Fruit fly (Drosophila melanogaster) whole organism, embryonic: ENCODE measurements around the gene Rbcn-3B.

Experiments used
- Aef1 ChIP-seq: fragments of 200-800 bp; sonication (Bioruptor generic); IDR thresholded peaks from 3 replicates; pipeline ENCODE4 v1.3.6; 2022; ENCODE audit warnings: missing biosample characterization, missing genetic modification characterization
- Atf6 ChIP-seq: fragments of 200-800 bp; sonication (Bioruptor generic); IDR thresholded peaks from 2 replicates; pipeline ENCODE4 v1.3.6; 2022; ENCODE audit warnings: missing biosample characterization, missing genetic modification characterization
- CG11247 ChIP-seq: fragments of 200-800 bp; sonication (Bioruptor generic); IDR thresholded peaks from 2 replicates; pipeline ENCODE4 v1.3.6; 2022; ENCODE audit warnings: missing biosample characterization, missing genetic modification characterization
- CG11695 ChIP-seq: fragments of 200-800 bp; sonication (Bioruptor generic); IDR thresholded peaks from 3 replicates; pipeline ENCODE4 v1.3.6; 2022; ENCODE audit warnings: missing biosample characterization, missing genetic modification characterization
- CG1233 ChIP-seq: fragments of 200-800 bp; sonication (Bioruptor generic); optimal IDR thresholded peaks from 4 replicates; lab custom pipeline; 2018; ENCODE audit warnings: missing biosample characterization, mild to moderate bottlenecking, missing genetic modification characterization
- CG13296 ChIP-seq: fragments of 200-800 bp; sonication (Bioruptor generic); optimal IDR thresholded peaks from 3 replicates; lab custom pipeline; 2018; ENCODE audit warnings: missing biosample characterization, mild to moderate bottlenecking, missing genetic modification characterization
- CG14667 ChIP-seq: fragments of 200-800 bp; sonication (Bioruptor generic); IDR thresholded peaks from 2 replicates; pipeline ENCODE4 v1.3.6; 2022; ENCODE audit warnings: missing biosample characterization, missing genetic modification characterization
- CG15269 ChIP-seq: fragments of 200-800 bp; sonication (Bioruptor generic); optimal IDR thresholded peaks from 2 replicates; lab custom pipeline; 2018; ENCODE audit warnings: missing biosample characterization, mild to moderate bottlenecking, missing genetic modification characterization, moderate library complexity
- CG15479 ChIP-seq: fragments of 200-800 bp; sonication (Bioruptor generic); optimal IDR thresholded peaks from 3 replicates; lab custom pipeline; 2019; ENCODE audit warnings: missing biosample characterization, mild to moderate bottlenecking, missing genetic modification characterization, moderate library complexity
- CG15514 ChIP-seq: fragments of 200-800 bp; sonication (Bioruptor generic); optimal IDR thresholded peaks from 3 replicates; lab custom pipeline; 2017; ENCODE audit warnings: missing biosample characterization, missing genetic modification characterization, mild to moderate bottlenecking, moderate library complexity, missing genetic modification reagents
- CG18764 ChIP-seq: fragments of 200-800 bp; sonication (Bioruptor generic); optimal IDR thresholded peaks from 3 replicates; lab custom pipeline; 2016; ENCODE audit warnings: missing biosample characterization, missing genetic modification characterization
- CG2120 ChIP-seq: fragments of 200-800 bp; sonication (Bioruptor generic); optimal IDR thresholded peaks from 3 replicates; lab custom pipeline; 2016; ENCODE audit warnings: missing biosample characterization, missing genetic modification characterization
- CG3281 ChIP-seq: fragments of 200-800 bp; sonication (Bioruptor generic); optimal IDR thresholded peaks from 3 replicates; lab custom pipeline; 2017; ENCODE audit warnings: missing biosample characterization, mild to moderate bottlenecking, missing genetic modification characterization
- CG34376 ChIP-seq: fragments of 200-800 bp; sonication (Bioruptor generic); optimal IDR thresholded peaks from 2 replicates; lab custom pipeline; 2018; ENCODE audit warnings: missing biosample characterization, mild to moderate bottlenecking, missing genetic modification characterization
- CG3847 ChIP-seq: fragments of 200-800 bp; sonication (Bioruptor generic); IDR thresholded peaks from 2 replicates; pipeline ENCODE4 v1.3.6; 2022; ENCODE audit warnings: missing biosample characterization, missing genetic modification characterization
- CG4282 ChIP-seq: fragments of 200-800 bp; sonication (Bioruptor generic); optimal IDR thresholded peaks from 2 replicates; lab custom pipeline; 2016; ENCODE audit warnings: missing biosample characterization, missing genetic modification characterization
- CG6272 ChIP-seq: fragments of 200-800 bp; sonication (Bioruptor generic); IDR thresholded peaks from 2 replicates; pipeline ENCODE4 v1.3.6; 2022; ENCODE audit warnings: missing biosample characterization, missing genetic modification characterization
- CG6765 ChIP-seq: fragments of 200-800 bp; sonication (Bioruptor generic); optimal IDR thresholded peaks from 3 replicates; lab custom pipeline; 2017; ENCODE audit warnings: missing biosample characterization, mild to moderate bottlenecking, missing genetic modification characterization
- CG7271 ChIP-seq: fragments of 200-800 bp; sonication (Bioruptor generic); optimal IDR thresholded peaks from 2 replicates; lab custom pipeline; 2018; ENCODE audit warnings: missing biosample characterization, mild to moderate bottlenecking, missing genetic modification characterization, moderate library complexity
- CG8089 ChIP-seq: fragments of 200-800 bp; sonication (Bioruptor generic); optimal IDR thresholded peaks from 3 replicates; lab custom pipeline; 2016; ENCODE audit warnings: missing biosample characterization, missing genetic modification characterization
- CG9215 ChIP-seq: fragments of 200-800 bp; sonication (Bioruptor generic); IDR thresholded peaks from 2 replicates; pipeline ENCODE4 v1.3.6; 2022; ENCODE audit warnings: missing biosample characterization, missing genetic modification characterization
- CG9817 ChIP-seq: fragments of 200-800 bp; sonication (Bioruptor generic); optimal IDR thresholded peaks from 2 replicates; lab custom pipeline; 2018; ENCODE audit warnings: missing biosample characterization, mild to moderate bottlenecking, missing genetic modification characterization, moderate library complexity
- CG9932 ChIP-seq: fragments of 200-800 bp; sonication (Bioruptor generic); IDR thresholded peaks from 2 replicates; pipeline ENCODE4 v1.3.6; 2022; ENCODE audit warnings: missing biosample characterization, missing genetic modification characterization
- Dad ChIP-seq: fragments of 200-800 bp; sonication (Bioruptor generic); optimal IDR thresholded peaks from 3 replicates; lab custom pipeline; 2016; ENCODE audit warnings: missing biosample characterization, missing genetic modification characterization
- Doc3 ChIP-seq: fragments of 200-800 bp; sonication (Bioruptor generic); IDR thresholded peaks from 3 replicates; pipeline ENCODE4 v1.3.6; 2022; ENCODE audit warnings: missing biosample characterization, missing genetic modification characterization; ENCODE audit not compliant: partially characterized antibody
- Drgx ChIP-seq: fragments of 200-800 bp; sonication (Bioruptor generic); IDR thresholded peaks from 2 replicates; pipeline ENCODE4 v1.3.6; 2022; ENCODE audit warnings: missing biosample characterization, missing genetic modification characterization
- E2f2 ChIP-seq: fragments of 200-800 bp; sonication (Bioruptor generic); IDR thresholded peaks from 2 replicates; pipeline ENCODE4 v1.3.6; 2022; ENCODE audit warnings: missing biosample characterization, missing genetic modification characterization
- Fer3 ChIP-seq: fragments of 200-800 bp; sonication (Bioruptor generic); optimal IDR thresholded peaks from 2 replicates; lab custom pipeline; 2018; ENCODE audit warnings: missing biosample characterization, mild to moderate bottlenecking, missing genetic modification characterization, moderate library complexity
- HLH4C ChIP-seq: fragments of 200-800 bp; sonication (Bioruptor generic); IDR thresholded peaks from 3 replicates; pipeline ENCODE4 v1.3.6; 2022; ENCODE audit warnings: missing biosample characterization, missing genetic modification characterization; ENCODE audit not compliant: partially characterized antibody
- HLH54F ChIP-seq: fragments of 200-800 bp; sonication (Bioruptor generic); optimal IDR thresholded peaks from 3 replicates; lab custom pipeline; 2016; ENCODE audit warnings: missing biosample characterization, missing genetic modification characterization
- NC2α ChIP-seq: fragments of 200-800 bp; sonication (Bioruptor generic); optimal IDR thresholded peaks from 2 replicates; lab custom pipeline; 2016; ENCODE audit warnings: missing biosample characterization, missing genetic modification characterization
- NfI ChIP-seq: fragments of 200-800 bp; sonication (Bioruptor generic); optimal IDR thresholded peaks from 3 replicates; lab custom pipeline; 2018; ENCODE audit warnings: missing biosample characterization, mild to moderate bottlenecking, missing genetic modification characterization, moderate library complexity
- Opbp ChIP-seq: fragments of 200-800 bp; sonication (Bioruptor generic); IDR thresholded peaks from 3 replicates; pipeline ENCODE4 v1.3.6; 2022; ENCODE audit warnings: missing biosample characterization, missing genetic modification characterization; ENCODE audit not compliant: partially characterized antibody
- Rfx ChIP-seq: fragments of 200-800 bp; sonication (Bioruptor generic); IDR thresholded peaks from 2 replicates; pipeline ENCODE4 v1.3.6; 2022; ENCODE audit warnings: missing biosample characterization, missing genetic modification characterization
- Sry-δ ChIP-seq: fragments of 200-800 bp; sonication (Bioruptor generic); optimal IDR thresholded peaks from 2 replicates; lab custom pipeline; 2016; ENCODE audit warnings: missing biosample characterization, missing genetic modification characterization
- amos ChIP-seq: fragments of 200-800 bp; sonication (Bioruptor generic); IDR thresholded peaks from 2 replicates; pipeline ENCODE4 v1.3.6; 2022; ENCODE audit warnings: missing biosample characterization, missing genetic modification characterization; ENCODE audit not compliant: partially characterized antibody
- bsh ChIP-seq, 2 experiments: fragments of 200-800 bp; sonication (Bioruptor generic); optimal IDR thresholded peaks; 2 replicates each; lab custom pipeline; 2017 to 2018; ENCODE audit warnings: mild to moderate bottlenecking in 2 of 2, missing biosample characterization in 2 of 2, missing genetic modification characterization in 2 of 2, moderate library complexity in 1 of 2
- cwo ChIP-seq: fragments of 200-800 bp; sonication (Bioruptor generic); optimal IDR thresholded peaks from 3 replicates; lab custom pipeline; 2017; ENCODE audit warnings: missing biosample characterization, missing genetic modification characterization, mild to moderate bottlenecking, moderate library complexity, missing genetic modification reagents
- disco-r ChIP-seq: fragments of 200-800 bp; sonication (Bioruptor generic); optimal IDR thresholded peaks from 2 replicates; lab custom pipeline; 2016; ENCODE audit warnings: missing biosample characterization, missing genetic modification characterization
- gce ChIP-seq: fragments of 200-800 bp; sonication (Bioruptor generic); IDR thresholded peaks from 3 replicates; pipeline ENCODE4 v1.3.6; 2022; ENCODE audit warnings: missing biosample characterization, missing genetic modification characterization
- lola ChIP-seq, 3 experiments: fragments of >200 bp in 2 of 3; fragments of 200-800 bp in 1 of 3; sonication (Bioruptor generic) in 1 of 3; optimal IDR thresholded peaks; 2 replicates each; lab custom pipeline; 2017 to 2019; ENCODE audit warnings: missing biosample characterization in 3 of 3, missing genetic modification characterization in 3 of 3, mild to moderate bottlenecking in 1 of 3, moderate library complexity in 1 of 3
- mam ChIP-seq: fragments of 200-800 bp; sonication (Bioruptor generic); optimal IDR thresholded peaks from 3 replicates; lab custom pipeline; 2016; ENCODE audit warnings: missing biosample characterization, missing genetic modification characterization
- mirr ChIP-seq: fragments of 200-800 bp; sonication (Bioruptor generic); optimal IDR thresholded peaks from 3 replicates; lab custom pipeline; 2018; ENCODE audit warnings: missing biosample characterization, mild to moderate bottlenecking, missing genetic modification characterization
- pzg ChIP-seq: fragments of 200-800 bp; sonication (Bioruptor generic); optimal IDR thresholded peaks from 3 replicates; lab custom pipeline; 2018; ENCODE audit warnings: missing biosample characterization, mild to moderate bottlenecking, missing genetic modification characterization, moderate library complexity
- seq ChIP-seq: fragments of 200-800 bp; sonication (Bioruptor generic); IDR thresholded peaks from 2 replicates; pipeline ENCODE4 v1.3.6; 2022; ENCODE audit warnings: missing biosample characterization, missing genetic modification characterization
- shn ChIP-seq: fragments of 200-800 bp; sonication (Bioruptor generic); optimal IDR thresholded peaks from 3 replicates; lab custom pipeline; 2016; ENCODE audit warnings: missing biosample characterization, missing genetic modification characterization
- sisA ChIP-seq: fragments of 200-800 bp; sonication (Bioruptor generic); IDR thresholded peaks from 2 replicates; pipeline ENCODE4 v1.3.6; 2022; ENCODE audit warnings: missing biosample characterization, missing genetic modification characterization
- ssp ChIP-seq: fragments of 200-800 bp; sonication (Bioruptor generic); IDR thresholded peaks from 2 replicates; pipeline ENCODE4 v1.3.6; 2022; ENCODE audit warnings: missing biosample characterization, missing genetic modification characterization
- unpg ChIP-seq: fragments of 200-800 bp; sonication (Bioruptor generic); optimal IDR thresholded peaks from 3 replicates; lab custom pipeline; 2018; ENCODE audit warnings: missing biosample characterization, mild to moderate bottlenecking, missing genetic modification characterization, moderate library complexity
- zfh2 ChIP-seq: fragments of 200-800 bp; sonication (Bioruptor generic); optimal IDR thresholded peaks from 2 replicates; lab custom pipeline; 2016; ENCODE audit warnings: missing biosample characterization, missing genetic modification characterization

The Rbcn-3B gene

dm6 chrX:1880139-1880556, 28.6 kb upstream of the Rbcn-3B start, which contains the start of gene Coa8 (continued):
- TF ChIP-seq CG18764 (GFP tag; lab: Kevin White, UChicago) (no peak), CG13296 (GFP tag; lab: Kevin White, UChicago) (peak; percentile 31), CG3281 (GFP tag; lab: Kevin White, UChicago) (peak; percentile 21), CG15514 (GFP tag; lab: Kevin White, UChicago) (peak; percentile 53), mirr (peak; percentile 32), pzg (GFP tag; lab: Kevin White, UChicago) (peak; percentile 46), CG9932 (peak; percentile 61), CG3847 (GFP tag; lab: Robert Waterston, UW) (peak; percentile 44), Drgx (GFP tag; lab: Robert Waterston, UW) (peak; percentile 46; the same call in 1 of the 2 replicates), ssp (peak; percentile 42; the same call in 1 of the 2 replicates), mam (peak; percentile 40), CG7271 (no peak), zfh2 (GFP tag; lab: Kevin White, UChicago) (peak; percentile 62), Opbp (GFP tag; lab: Robert Waterston, UW) (peak; percentile 57; the same call in 1 of the 3 replicates), Dad (peak; percentile 19), CG34376 (GFP tag; lab: Kevin White, UChicago) (peak; percentile 30), Rfx (peak; percentile 77), shn (GFP tag; lab: Kevin White, UChicago) (peak; percentile 60), CG9215 (GFP tag; lab: Robert Waterston, UW) (peak; percentile 50), disco-r (GFP tag; lab: Kevin White, UChicago) (no peak), CG6272 (GFP tag; lab: Robert Waterston, UW) (0 out of 2 replicates have a peak, but pooled peaks have one; percentile 5), CG14667 (peak; percentile 30; the same call in 1 of the 2 replicates), HLH54F (peak; percentile 43), seq (GFP tag; lab: Robert Waterston, UW) (no peak), CG11695 (GFP tag; lab: Robert Waterston, UW) (peak; percentile 49; the same call in 2 of the 3 replicates), CG8089 (GFP tag; lab: Kevin White, UChicago) (peak; percentile 23), NC2α (no peak), amos (GFP tag; lab: Robert Waterston, UW) (peak; percentile 56), lola (GFP tag; optimal IDR thresholded peaks at IDR 0.05; lab: Kevin White, UChicago) (no peak), unpg (GFP tag; lab: Kevin White, UChicago) (peak; percentile 53), CG2120 (peak; percentile 52), bsh (GFP tag; optimal IDR thresholded peaks at IDR 0.05; lab: Kevin White, UChicago) (peak in 1 of 2 experiments; percentile 11), sisA (GFP tag; lab: Robert Waterston, UW) (peak; percentile 40), Fer3 (tag; lab: Kevin White, UChicago) (peak; percentile 24), E2f2 (0 out of 2 replicates have a peak, but pooled peaks have one; percentile 18), CG6765 (GFP tag; lab: Kevin White, UChicago) (peak; percentile 17), Doc3 (GFP tag; lab: Robert Waterston, UW) (peak; percentile 34), Atf6 (GFP tag; lab: Robert Waterston, UW) (peak; percentile 55; the same call in 1 of the 2 replicates), HLH4C (peak; percentile 42; the same call in 1 of the 3 replicates), Sry-δ (GFP tag; lab: Kevin White, UChicago) (peak; percentile 52), CG15479 (GFP tag; lab: Kevin White, UChicago) (no peak), Aef1 (GFP tag; lab: Robert Waterston, UW) (peak; percentile 26; the same call in 2 of the 3 replicates), CG11247 (0 out of 2 replicates have a peak, but pooled peaks have one; percentile 19), CG4282 (GFP tag; lab: Kevin White, UChicago) (no peak), CG15269 (tag; lab: Kevin White, UChicago) (peak; percentile 55), CG1233 (GFP tag; lab: Kevin White, UChicago) (no peak), CG9817 (tag; lab: Kevin White, UChicago) (peak; percentile 45), gce (GFP tag; lab: Robert Waterston, UW) (no peak), NfI (GFP tag; lab: Kevin White, UChicago) (peak; percentile 51), cwo (GFP tag; lab: Kevin White, UChicago) (no peak)
